Fruit fly (Drosophila melanogaster) whole organism, embryonic: Measurements from ENCODE around the gene spas.

Experiments used
- BEAF-32 ChIP-seq: fragments of 200-800 bp; sonication (Bioruptor generic); optimal IDR thresholded peaks from 3 replicates; lab custom pipeline; 2017; ENCODE audit warnings: missing biosample characterization, missing genetic modification characterization, mild to moderate bottlenecking, moderate library complexity, missing genetic modification reagents
- CG12219 ChIP-seq: fragments of 200-800 bp; sonication (Bioruptor generic); optimal IDR thresholded peaks from 3 replicates; lab custom pipeline; 2018; ENCODE audit warnings: missing biosample characterization, mild to moderate bottlenecking, missing genetic modification characterization
- CG17829 ChIP-seq: fragments of 200-800 bp; optimal IDR thresholded peaks from 2 replicates; lab custom pipeline; 2019; ENCODE audit warnings: missing biosample characterization, mild to moderate bottlenecking, missing genetic modification characterization, moderate library complexity
- CG18599 ChIP-seq: fragments of 200-800 bp; sonication (Bioruptor generic); optimal IDR thresholded peaks from 3 replicates; lab custom pipeline; 2017; ENCODE audit warnings: missing biosample characterization, missing genetic modification characterization, mild to moderate bottlenecking, moderate library complexity, missing genetic modification reagents
- CG30403 ChIP-seq: fragments of 200-800 bp; sonication (Bioruptor generic); optimal IDR thresholded peaks from 3 replicates; lab custom pipeline; 2016; ENCODE audit warnings: missing biosample characterization, missing genetic modification characterization
- CG32767 ChIP-seq: fragments of 200-800 bp; sonication (Bioruptor generic); IDR thresholded peaks from 2 replicates; pipeline ENCODE4 v1.3.6; 2022; ENCODE audit warnings: missing biosample characterization, missing genetic modification characterization
- CG34376 ChIP-seq: fragments of 200-800 bp; sonication (Bioruptor generic); optimal IDR thresholded peaks from 2 replicates; lab custom pipeline; 2018; ENCODE audit warnings: missing biosample characterization, mild to moderate bottlenecking, missing genetic modification characterization
- CG6689 ChIP-seq: fragments of 200-800 bp; sonication (Bioruptor generic); IDR thresholded peaks from 2 replicates; pipeline ENCODE4 v1.3.6; 2022; ENCODE audit warnings: missing biosample characterization, missing genetic modification characterization
- CG8281 ChIP-seq: fragments of 200-800 bp; sonication (Bioruptor generic); optimal IDR thresholded peaks from 2 replicates; lab custom pipeline; 2018; ENCODE audit warnings: missing biosample characterization, mild to moderate bottlenecking, missing genetic modification characterization, moderate library complexity
- CG9876 ChIP-seq: fragments of 200-800 bp; sonication (Bioruptor generic); optimal IDR thresholded peaks from 2 replicates; lab custom pipeline; 2016; ENCODE audit warnings: missing biosample characterization, missing genetic modification characterization
- Dfd ChIP-seq, 2 experiments: fragments of >200 bp; optimal IDR thresholded peaks; 2 replicates each; lab custom pipeline; 2017; ENCODE audit warnings: missing biosample characterization in 2 of 2, missing genetic modification characterization in 2 of 2
- Doc3 ChIP-seq: fragments of 200-800 bp; sonication (Bioruptor generic); IDR thresholded peaks from 3 replicates; pipeline ENCODE4 v1.3.6; 2022; ENCODE audit warnings: missing biosample characterization, missing genetic modification characterization; ENCODE audit not compliant: partially characterized antibody
- E2f2 ChIP-seq: fragments of 200-800 bp; sonication (Bioruptor generic); IDR thresholded peaks from 2 replicates; pipeline ENCODE4 v1.3.6; 2022; ENCODE audit warnings: missing biosample characterization, missing genetic modification characterization
- Ets65A ChIP-seq: fragments of 200-800 bp; sonication (Bioruptor generic); peaks from one replicate; lab custom pipeline; 2016; ENCODE audit warnings: missing biosample characterization, missing genetic modification characterization
- GATAe ChIP-seq: fragments of 200-800 bp; sonication (Bioruptor generic); conservative IDR thresholded peaks from 2 replicates; pipeline ENCODE4 v1.3.6; 2022; ENCODE audit warnings: missing biosample characterization, missing genetic modification characterization
- HLH54F ChIP-seq: fragments of 200-800 bp; sonication (Bioruptor generic); optimal IDR thresholded peaks from 3 replicates; lab custom pipeline; 2016; ENCODE audit warnings: missing biosample characterization, missing genetic modification characterization
- HmgZ ChIP-seq: fragments of 200-800 bp; sonication (Bioruptor generic); optimal IDR thresholded peaks from 2 replicates; lab custom pipeline; 2018; ENCODE audit warnings: missing biosample characterization, mild to moderate bottlenecking, missing genetic modification characterization
- Hr51 ChIP-seq, 2 experiments: fragments of 200-800 bp; sonication (Bioruptor generic); optimal IDR thresholded peaks; 2 replicates in 1 of 2; 3 replicates in 1 of 2; lab custom pipeline; 2016 to 2018; ENCODE audit warnings: missing biosample characterization in 2 of 2, missing genetic modification characterization in 2 of 2, mild to moderate bottlenecking in 1 of 2, moderate library complexity in 1 of 2
- Med ChIP-seq: fragments of 200-800 bp; sonication (Bioruptor generic); peaks from one replicate; lab custom pipeline; 2016; ENCODE audit warnings: missing biosample characterization, missing genetic modification characterization, mild to moderate bottlenecking, inconsistent platforms, moderate library complexity
- Mrtf ChIP-seq: fragments of 200-800 bp; sonication (Bioruptor generic); IDR thresholded peaks from 3 replicates; pipeline ENCODE4 v1.3.6; 2022; ENCODE audit warnings: missing biosample characterization, missing genetic modification characterization
- Opbp ChIP-seq: fragments of 200-800 bp; sonication (Bioruptor generic); IDR thresholded peaks from 3 replicates; pipeline ENCODE4 v1.3.6; 2022; ENCODE audit warnings: missing biosample characterization, missing genetic modification characterization; ENCODE audit not compliant: partially characterized antibody
- Rfx ChIP-seq: fragments of 200-800 bp; sonication (Bioruptor generic); IDR thresholded peaks from 2 replicates; pipeline ENCODE4 v1.3.6; 2022; ENCODE audit warnings: missing biosample characterization, missing genetic modification characterization
- Sox100B ChIP-seq: fragments of 200-800 bp; sonication (Bioruptor generic); optimal IDR thresholded peaks from 3 replicates; lab custom pipeline; 2018; ENCODE audit warnings: missing biosample characterization, mild to moderate bottlenecking, missing genetic modification characterization
- cwo ChIP-seq: fragments of 200-800 bp; sonication (Bioruptor generic); optimal IDR thresholded peaks from 3 replicates; lab custom pipeline; 2017; ENCODE audit warnings: missing biosample characterization, missing genetic modification characterization, mild to moderate bottlenecking, moderate library complexity, missing genetic modification reagents
- dmrt99B ChIP-seq: fragments of 200-800 bp; sonication (Bioruptor generic); optimal IDR thresholded peaks from 2 replicates; lab custom pipeline; 2018; ENCODE audit warnings: missing biosample characterization, mild to moderate bottlenecking, missing genetic modification characterization, moderate library complexity
- exex ChIP-seq: fragments of 200-800 bp; sonication (Bioruptor generic); optimal IDR thresholded peaks from 4 replicates; lab custom pipeline; 2018; ENCODE audit warnings: missing biosample characterization, mild to moderate bottlenecking, missing genetic modification characterization, moderate library complexity
- grn ChIP-seq: fragments of 200-800 bp; sonication (Bioruptor generic); optimal IDR thresholded peaks from 3 replicates; lab custom pipeline; 2017; ENCODE audit warnings: missing biosample characterization, missing genetic modification characterization
- gro ChIP-seq: fragments of 200-800 bp; sonication (Bioruptor generic); optimal IDR thresholded peaks from 2 replicates; lab custom pipeline; 2016; ENCODE audit warnings: missing biosample characterization, missing genetic modification characterization
- gsb ChIP-seq: fragments of 200-800 bp; sonication (Bioruptor generic); IDR thresholded peaks from 2 replicates; pipeline ENCODE4 v1.3.6; 2022; ENCODE audit warnings: missing biosample characterization, missing genetic modification characterization
- lab ChIP-seq: fragments of 200-800 bp; sonication (Bioruptor generic); optimal IDR thresholded peaks from 3 replicates; lab custom pipeline; 2017; ENCODE audit warnings: missing biosample characterization, missing genetic modification characterization, mild to moderate bottlenecking, moderate library complexity, missing genetic modification reagents
- mirr ChIP-seq: fragments of 200-800 bp; sonication (Bioruptor generic); optimal IDR thresholded peaks from 3 replicates; lab custom pipeline; 2018; ENCODE audit warnings: missing biosample characterization, mild to moderate bottlenecking, missing genetic modification characterization
- prd ChIP-seq, 3 experiments: fragments of >200 bp in 2 of 3; fragments of 200-800 bp in 1 of 3; sonication (Bioruptor generic) in 1 of 3; optimal IDR thresholded peaks in 2 of 3; IDR thresholded peaks in 1 of 3; 2 replicates in 2 of 3; 3 replicates in 1 of 3; pipeline versions ENCODE4 v1.3.6 to Lab custom; 2017 to 2022; ENCODE audit warnings: missing biosample characterization in 1 of 3, missing genetic modification characterization in 1 of 3
- row ChIP-seq: fragments of 200-800 bp; sonication (Bioruptor generic); IDR thresholded peaks from 3 replicates; pipeline ENCODE4 v1.3.6; 2022; ENCODE audit warnings: missing biosample characterization, missing genetic modification characterization
- scrt ChIP-seq: fragments of 200-800 bp; sonication (Bioruptor generic); optimal IDR thresholded peaks from 2 replicates; lab custom pipeline; 2018; ENCODE audit warnings: missing biosample characterization, mild to moderate bottlenecking, missing genetic modification characterization, moderate library complexity
- sd ChIP-seq: fragments of 200-800 bp; sonication (Bioruptor generic); optimal IDR thresholded peaks from 3 replicates; lab custom pipeline; 2018; ENCODE audit warnings: missing biosample characterization, mild to moderate bottlenecking, missing genetic modification characterization, moderate library complexity
- sug ChIP-seq: fragments of 200-800 bp; optimal IDR thresholded peaks from 2 replicates; lab custom pipeline; 2019; ENCODE audit warnings: missing biosample characterization, mild to moderate bottlenecking, missing genetic modification characterization, moderate library complexity
- twi ChIP-seq: fragments of 200-800 bp; optimal IDR thresholded peaks from 2 replicates; lab custom pipeline; 2019; ENCODE audit warnings: missing biosample characterization, mild to moderate bottlenecking, missing genetic modification characterization, moderate library complexity

The spas gene

dm6 chr3R:24079110-24079509 lies 41.1 kb downstream of the spas start (continued):
- TF ChIP-seq E2f2 (GFP tag; lab: Robert Waterston, UW), result 0 out of 2 replicates have a peak, but pooled peaks have one; percentile 6
- TF ChIP-seq Rfx (GFP tag; lab: Robert Waterston, UW), result peak; percentile 16; the same call in 1 of the 2 replicates
- TF ChIP-seq dmrt99B (tag; lab: Kevin White, UChicago), result peak; percentile 14
- TF ChIP-seq row (GFP tag; lab: Robert Waterston, UW), result peak; percentile 31; the same call in 1 of the 3 replicates
- TF ChIP-seq prd (optimal IDR thresholded peaks at IDR 0.05; lab: Kevin White, UChicago), result no peak
- 0 out of 3 replicates have a peak, but pooled peaks have one; percentile 22 for TF ChIP-seq prd (GFP tag; IDR thresholded peaks at IDR 0.05; lab: Robert Waterston, UW)
- peak in 1 of 2 experiments; percentile 16 for TF ChIP-seq Hr51 (GFP tag; optimal IDR thresholded peaks at IDR 0.05; lab: Kevin White, UChicago)
- TF ChIP-seq twi (tag; lab: Kevin White, UChicago), result peak; percentile 62
- TF ChIP-seq CG6689 (GFP tag; lab: Robert Waterston, UW), result 0 out of 2 replicates have a peak, but pooled peaks have one; percentile 28
- TF ChIP-seq CG18599 (GFP tag; lab: Kevin White, UChicago), result peak; percentile 8
- no peak for TF ChIP-seq BEAF-32 (GFP tag; lab: Kevin White, UChicago)
- no peak for TF ChIP-seq CG30403 (GFP tag; lab: Kevin White, UChicago)
- no peak for TF ChIP-seq Opbp (GFP tag; lab: Robert Waterston, UW)
- TF ChIP-seq Med (GFP tag; lab: Kevin White, UChicago), result peak; percentile 52
- TF ChIP-seq HLH54F (GFP tag; lab: Kevin White, UChicago), result no peak

- TF ChIP-seq CG17829 (tag; lab: Kevin White, UChicago) (no peak), Ets65A (GFP tag; lab: Kevin White, UChicago) (peak; percentile 38), Dfd (GFP tag; optimal IDR thresholded peaks at IDR 0.05; lab: Kevin White, UChicago) (peak in 1 of 2 experiments; percentile 17), CG9876 (GFP tag; lab: Kevin White, UChicago) (no peak), Mrtf (GFP tag; lab: Robert Waterston, UW) (0 out of 3 replicates have a peak, but pooled peaks have one; percentile 11)
These were observed 41.6 kb downstream of the spas start for dm6 chr3R:24079613-24080012.

- TF ChIP-seq gsb (GFP tag; lab: Robert Waterston, UW) (no peak), grn (GFP tag; lab: Kevin White, UChicago) (peak; percentile 7), HmgZ (tag; lab: Kevin White, UChicago) (peak; percentile 26), CG8281 (tag; lab: Kevin White, UChicago) (peak; percentile 1), cwo (peak; percentile 17), mirr (GFP tag; lab: Kevin White, UChicago) (peak; percentile 94), scrt (GFP tag; lab: Kevin White, UChicago) (no peak), Doc3 (no peak), lab (GFP tag; lab: Kevin White, UChicago) (peak; percentile 14), Sox100B (no peak), CG18599 (GFP tag; lab: Kevin White, UChicago) (peak; percentile 16), sd (tag; lab: Kevin White, UChicago) (peak; percentile 94), CG34376 (peak; percentile 82), sug (tag; lab: Kevin White, UChicago) (peak; percentile 64), CG32767 (GFP tag; lab: Robert Waterston, UW) (no peak), gro (GFP tag; lab: Kevin White, UChicago) (peak; percentile 56), CG12219 (no peak), exex (tag; lab: Kevin White, UChicago) (peak; percentile 99), GATAe (GFP tag; lab: Robert Waterston, UW) (peak; percentile 19; the same call in 1 of the 2 replicates)
These were observed 47.0 kb downstream of the spas start for dm6 chr3R:24084975-24085374.
